Worm (Caenorhabditis elegans): ENCODE data around the gene F56F10.1.

ce11 chrX:912990-913389, 40.6 kb downstream of the F56F10.1 start, which contains the start of gene F35H12.6:
- no peak for TF ChIP-seq C04F5.9 (tag; optimal IDR thresholded peaks at IDR 0.05)
- TF ChIP-seq mdl-1 (tag; optimal IDR thresholded peaks at IDR 0.05) = no peak

Measured in whole organism, L1 larva.